Worm (Caenorhabditis elegans) whole organism, midembryonic: ENCODE results near the gene spo-11.

Experiments used
- T22C8.4 ChIP-seq: fragments of 200-800 bp; sonication (Bioruptor generic); IDR thresholded peaks from 2 replicates; pipeline ENCODE4 v1.3.6; 2022; ENCODE audit warnings: missing genetic modification characterization, missing compliant biosample characterization
- klf-2 ChIP-seq: fragments of 200-800 bp; sonication (Bioruptor generic); conservative IDR thresholded peaks from 2 replicates; pipeline ENCODE4 v1.3.6; 2022; ENCODE audit warnings: missing genetic modification reagents, missing genetic modification characterization, missing compliant biosample characterization

DNA sequence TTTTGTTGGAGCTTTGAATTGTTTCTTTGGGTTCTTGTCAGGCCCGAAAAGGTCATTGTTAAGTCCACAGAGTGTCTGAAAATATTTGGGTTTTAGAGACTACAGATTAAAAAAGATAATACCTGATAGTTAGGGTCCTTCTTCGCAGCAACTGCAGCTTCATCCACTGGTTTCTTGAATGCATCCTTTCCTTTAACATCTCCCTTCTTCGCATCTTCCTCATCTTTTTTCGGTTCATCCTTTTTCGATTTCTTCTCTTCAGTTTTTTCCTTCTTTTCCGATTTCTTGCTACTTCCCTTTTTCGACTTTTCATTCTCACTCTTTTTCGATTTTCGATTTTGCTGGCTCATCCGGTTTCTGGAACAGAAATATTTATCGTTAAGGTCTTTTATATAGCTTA, 21.2 kb downstream of the spo-11 start:
- no peak for TF ChIP-seq klf-2 (GFP tag; lab: Robert Waterston, UW)
- no peak for TF ChIP-seq T22C8.4 (GFP tag; lab: Robert Waterston, UW)
